Worm (Caenorhabditis elegans) whole organism, L4 larva: ENCODE results near the gene cdc-25.3.
A peak's percentile ranks its signal among the peaks of the same experiment; 100 is the strongest.

Source experiments
- D1046.2 ChIP-seq: fragments of 200-800 bp; sonication (Bioruptor generic); IDR thresholded peaks from 2 replicates; pipeline ENCODE4 v1.3.6; 2022; ENCODE audit warnings: missing genetic modification characterization, missing compliant biosample characterization
- F26F4.8 ChIP-seq: fragments of 200-800 bp; sonication (Bioruptor generic); conservative IDR thresholded peaks from 2 replicates; pipeline ENCODE4 v1.3.6; 2022; ENCODE audit warnings: missing genetic modification characterization, missing compliant biosample characterization
- F44E2.7 ChIP-seq: fragments of 200-800 bp; sonication (Bioruptor generic); IDR thresholded peaks from 2 replicates; pipeline ENCODE4 v2.1.2; 2022; ENCODE audit warnings: missing genetic modification characterization, missing compliant biosample characterization
- R02D3.7 ChIP-seq: fragments of 150-350 bp; sonication (generic microtip); optimal IDR thresholded peaks from 3 replicates; lab custom pipeline; 2014; ENCODE audit warnings: missing biosample characterization, missing genetic modification characterization
- T20F7.1 ChIP-seq: fragments of 200-800 bp; sonication (Bioruptor generic); optimal IDR thresholded peaks from 2 replicates; lab custom pipeline; 2018; ENCODE audit warnings: mild to moderate bottlenecking, missing genetic modification characterization, missing compliant biosample characterization
- T26A8.4 ChIP-seq: fragments of 200-800 bp; sonication (Bioruptor generic); IDR thresholded peaks from 2 replicates; pipeline ENCODE4 v1.3.6; 2022; ENCODE audit warnings: missing genetic modification characterization, missing compliant biosample characterization
- Y75B8A.6 ChIP-seq: fragments of 200-800 bp; sonication (Bioruptor generic); IDR thresholded peaks from 2 replicates; pipeline ENCODE4 v1.3.6; 2022; ENCODE audit warnings: missing genetic modification reagents, missing genetic modification characterization, missing compliant biosample characterization
- aha-1 ChIP-seq: fragments of 150-350 bp; peaks from one replicate; lab custom pipeline; 2014; ENCODE audit warnings: missing biosample characterization, missing genetic modification characterization
- ama-1 ChIP-seq: fragments of 150-350 bp; optimal IDR thresholded peaks from 2 replicates; lab custom pipeline; 2014; ENCODE audit warnings: inconsistent platforms, mixed read lengths
- ceh-20 ChIP-seq: fragments of 200-800 bp; sonication (Bioruptor generic); IDR thresholded peaks from 2 replicates; pipeline ENCODE4 v1.3.6; 2022; ENCODE audit warnings: missing genetic modification reagents, missing genetic modification characterization, missing compliant biosample characterization
- ceh-62 ChIP-seq: sonication (generic microtip); optimal IDR thresholded peaks from 2 replicates; lab custom pipeline; 2017; ENCODE audit warnings: missing biosample characterization, missing genetic modification characterization
- dmd-6 ChIP-seq: fragments of 200-800 bp; sonication (Bioruptor generic); IDR thresholded peaks from 2 replicates; pipeline ENCODE4 v1.3.6; 2022; ENCODE audit warnings: missing genetic modification reagents, missing genetic modification characterization, missing compliant biosample characterization
- dmd-9 ChIP-seq: fragments of 200-800 bp; sonication (Bioruptor generic); IDR thresholded peaks from 2 replicates; pipeline ENCODE4 v1.3.6; 2022; ENCODE audit warnings: missing genetic modification reagents, missing genetic modification characterization, missing compliant biosample characterization
- dpl-1 ChIP-seq: fragments of 150-350 bp; optimal IDR thresholded peaks from 2 replicates; lab custom pipeline; 2014; ENCODE audit warnings: missing biosample characterization, missing genetic modification reagents, missing genetic modification characterization
- duxl-1 ChIP-seq: sonication (generic microtip); optimal IDR thresholded peaks from 2 replicates; lab custom pipeline; 2016; ENCODE audit warnings: mild to moderate bottlenecking, missing genetic modification characterization, moderate library complexity, missing compliant biosample characterization; ENCODE audit not compliant: poor library complexity
- dve-1 ChIP-seq: sonication (generic microtip); optimal IDR thresholded peaks from 2 replicates; lab custom pipeline; 2017; ENCODE audit warnings: antibody characterized with exemption, mild to moderate bottlenecking, missing genetic modification characterization, missing compliant biosample characterization; ENCODE audit not compliant: insufficient read depth
- gei-8 ChIP-seq: fragments of 200-800 bp; sonication (Bioruptor generic); optimal IDR thresholded peaks from 2 replicates; lab custom pipeline; 2018; ENCODE audit warnings: mild to moderate bottlenecking, missing genetic modification characterization, missing compliant biosample characterization
- hlh-11 ChIP-seq: fragments of 200-800 bp; sonication (Bioruptor generic); optimal IDR thresholded peaks from 2 replicates; lab custom pipeline; 2018; ENCODE audit warnings: mild to moderate bottlenecking, missing genetic modification characterization, missing compliant biosample characterization
- hmg-1.1 ChIP-seq: fragments of 200-800 bp; sonication (Bioruptor generic); IDR thresholded peaks from 2 replicates; pipeline ENCODE4 v1.3.6; 2022; ENCODE audit warnings: missing genetic modification reagents, missing genetic modification characterization, missing compliant biosample characterization
- lin-38 ChIP-seq: fragments of 200-800 bp; sonication (Bioruptor generic); IDR thresholded peaks from 2 replicates; pipeline ENCODE4 v1.3.6; 2022; ENCODE audit warnings: missing genetic modification reagents, missing genetic modification characterization, missing compliant biosample characterization
- lir-3 ChIP-seq: sonication (generic microtip); optimal IDR thresholded peaks from 2 replicates; lab custom pipeline; 2016; ENCODE audit warnings: mild to moderate bottlenecking, missing genetic modification characterization, missing compliant biosample characterization
- lsy-2 ChIP-seq, 2 experiments: fragments of 150-350 bp in 1 of 2; sonication (generic microtip) in 1 of 2; optimal IDR thresholded peaks; 2 replicates each; lab custom pipeline; 2014 to 2017; ENCODE audit warnings: missing biosample characterization in 2 of 2, missing genetic modification characterization in 2 of 2
- madf-5 ChIP-seq, 2 experiments: fragments of 200-800 bp; sonication (Bioruptor generic); IDR thresholded peaks; 2 replicates each; pipeline ENCODE4 v1.3.6; 2022; ENCODE audit warnings: missing compliant biosample characterization in 2 of 2, missing genetic modification characterization in 2 of 2
- mdt-29 ChIP-seq: fragments of 200-800 bp; sonication (Bioruptor generic); IDR thresholded peaks from 2 replicates; pipeline ENCODE4 v1.3.6; 2022; ENCODE audit warnings: missing genetic modification reagents, missing genetic modification characterization, missing compliant biosample characterization
- mes-2 ChIP-seq: sonication (generic microtip); optimal IDR thresholded peaks from 2 replicates; lab custom pipeline; 2016; ENCODE audit warnings: missing genotype, mild to moderate bottlenecking, missing genetic modification characterization, missing compliant biosample characterization; ENCODE audit not compliant: poor library complexity, severe bottlenecking
- nhr-102 ChIP-seq: sonication (generic microtip); optimal IDR thresholded peaks from 2 replicates; lab custom pipeline; 2016; ENCODE audit warnings: mild to moderate bottlenecking, missing genetic modification characterization, moderate library complexity, missing compliant biosample characterization
- nhr-11 ChIP-seq: fragments of 150-350 bp; optimal IDR thresholded peaks from 2 replicates; lab custom pipeline; 2014; ENCODE audit warnings: missing biosample characterization, missing genetic modification characterization
- nhr-237 ChIP-seq: sonication (generic microtip); optimal IDR thresholded peaks from 2 replicates; lab custom pipeline; 2017; ENCODE audit warnings: missing biosample characterization, missing genetic modification characterization
- nhr-25 ChIP-seq: sonication (generic microtip); optimal IDR thresholded peaks from 2 replicates; lab custom pipeline; 2017; ENCODE audit warnings: missing genetic modification characterization, mild to moderate bottlenecking, missing compliant biosample characterization, antibody characterized with exemption, moderate library complexity, borderline replicate concordance; ENCODE audit not compliant: insufficient read depth
- nhr-28 ChIP-seq: fragments of 150-350 bp; optimal IDR thresholded peaks from 2 replicates; lab custom pipeline; 2014; ENCODE audit warnings: missing biosample characterization, missing genetic modification characterization
- nhr-48 ChIP-seq: sonication (generic microtip); optimal IDR thresholded peaks from 2 replicates; lab custom pipeline; 2016; ENCODE audit warnings: mild to moderate bottlenecking, missing genetic modification characterization, missing compliant biosample characterization
- php-3 ChIP-seq: fragments of 200-800 bp; sonication (Bioruptor generic); IDR thresholded peaks from 2 replicates; pipeline ENCODE4 v1.3.6; 2022; ENCODE audit warnings: missing genetic modification reagents, missing genetic modification characterization, missing compliant biosample characterization
- pqm-1 ChIP-seq: sonication (generic microtip); optimal IDR thresholded peaks from 2 replicates; lab custom pipeline; 2017; ENCODE audit warnings: missing biosample characterization, missing genetic modification characterization
- rbr-2 ChIP-seq: sonication (generic microtip); optimal IDR thresholded peaks from 2 replicates; lab custom pipeline; 2016; ENCODE audit warnings: missing genotype, missing genetic modification characterization, missing compliant biosample characterization
- sdz-12 ChIP-seq: fragments of 200-800 bp; sonication (Bioruptor generic); optimal IDR thresholded peaks from 2 replicates; lab custom pipeline; 2018; ENCODE audit warnings: mild to moderate bottlenecking, missing genetic modification characterization, missing compliant biosample characterization
- snpc-4 ChIP-seq: fragments of 150-350 bp; optimal IDR thresholded peaks from 2 replicates; lab custom pipeline; 2014; ENCODE audit warnings: missing biosample characterization, missing genetic modification characterization
- spr-1 ChIP-seq: sonication (generic microtip); optimal IDR thresholded peaks from 2 replicates; lab custom pipeline; 2016; ENCODE audit warnings: mild to moderate bottlenecking, missing genetic modification characterization, missing compliant biosample characterization
- unc-39 ChIP-seq: sonication (generic microtip); optimal IDR thresholded peaks from 2 replicates; lab custom pipeline; 2017; ENCODE audit warnings: missing biosample characterization, missing genetic modification characterization
- zag-1 ChIP-seq: fragments of 150-350 bp; optimal IDR thresholded peaks from 2 replicates; lab custom pipeline; 2014; ENCODE audit warnings: missing biosample characterization, missing genetic modification characterization
- zfp-3 ChIP-seq: fragments of 200-800 bp; sonication (Bioruptor generic); conservative IDR thresholded peaks from 2 replicates; pipeline ENCODE4 v1.3.6; 2022; ENCODE audit warnings: missing genetic modification reagents, missing genetic modification characterization, missing compliant biosample characterization

cdc-25.3 gene

DNA sequence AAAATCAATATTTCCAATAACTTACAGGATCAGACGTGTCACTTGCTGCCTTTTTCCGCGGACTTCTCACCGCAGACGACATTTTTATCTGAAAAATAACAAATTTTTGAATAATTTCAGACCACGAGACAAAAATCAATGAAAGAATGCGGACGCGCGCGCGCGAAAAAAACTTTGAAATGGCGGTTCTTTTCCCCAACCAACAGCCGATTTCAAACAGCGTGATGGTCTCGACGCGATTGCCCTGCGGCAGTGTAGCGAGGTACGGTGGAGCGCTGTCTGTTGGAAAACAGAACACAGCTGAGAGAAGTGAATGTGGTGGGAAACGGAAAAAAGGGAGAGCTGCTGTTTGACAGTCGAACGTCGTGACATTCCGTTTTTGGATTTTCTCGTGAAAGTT lies 13.7 kb downstream of the cdc-25.3 start, which contains the start of gene lin-9 (continued):
- no peak for TF ChIP-seq gei-8
- TF ChIP-seq nhr-25 (tag; lab: Kevin White, UChicago): peak; percentile 71
- no peak for TF ChIP-seq R02D3.7
- TF ChIP-seq nhr-11 (tag; lab: Kevin White, UChicago): peak; percentile 96
- TF ChIP-seq ceh-20 (GFP tag; lab: Robert Waterston, UW): peak; percentile 95
- no peak for TF ChIP-seq nhr-237 (tag; lab: Kevin White, UChicago)
- TF ChIP-seq spr-1: peak; percentile 93
- peak; percentile 94 for TF ChIP-seq duxl-1
- no peak for TF ChIP-seq F26F4.8 (GFP tag; lab: Robert Waterston, UW)
- peak; percentile 83 for TF ChIP-seq nhr-28 (tag; lab: Kevin White, UChicago)
- TF ChIP-seq mdt-29: peak; percentile 91
- peak; percentile 86; the same call in 1 of the 2 replicates for TF ChIP-seq php-3 (GFP tag; lab: Robert Waterston, UW)
- TF ChIP-seq lsy-2 (tag; optimal IDR thresholded peaks at IDR 0.05; lab: Kevin White, UChicago): peak; percentile 99 to 100
- peak; percentile 47 for TF ChIP-seq ama-1
- TF ChIP-seq Y75B8A.6 (GFP tag; lab: Robert Waterston, UW): no peak
- TF ChIP-seq sdz-12 (GFP tag; lab: Kevin White, UChicago): no peak
- peak; percentile 91 for TF ChIP-seq T20F7.1 (GFP tag; lab: Kevin White, UChicago)
- no peak for TF ChIP-seq madf-5 (GFP tag; IDR thresholded peaks at IDR 0.05; lab: Robert Waterston, UW)
- TF ChIP-seq ceh-62: no peak
- peak; percentile 23 for TF ChIP-seq lir-3 (tag; lab: Kevin White, UChicago)
- TF ChIP-seq unc-39: no peak
- TF ChIP-seq dpl-1: peak; percentile 97
- TF ChIP-seq F44E2.7 (GFP tag; lab: Robert Waterston, UW): 0 out of 2 replicates have a peak, but pooled peaks have one; percentile 24
- TF ChIP-seq snpc-4 (tag; lab: Kevin White, UChicago): no peak
- no peak for TF ChIP-seq zag-1 (tag; lab: Kevin White, UChicago)
- TF ChIP-seq zfp-3 (GFP tag; lab: Robert Waterston, UW): peak; percentile 91

DNA sequence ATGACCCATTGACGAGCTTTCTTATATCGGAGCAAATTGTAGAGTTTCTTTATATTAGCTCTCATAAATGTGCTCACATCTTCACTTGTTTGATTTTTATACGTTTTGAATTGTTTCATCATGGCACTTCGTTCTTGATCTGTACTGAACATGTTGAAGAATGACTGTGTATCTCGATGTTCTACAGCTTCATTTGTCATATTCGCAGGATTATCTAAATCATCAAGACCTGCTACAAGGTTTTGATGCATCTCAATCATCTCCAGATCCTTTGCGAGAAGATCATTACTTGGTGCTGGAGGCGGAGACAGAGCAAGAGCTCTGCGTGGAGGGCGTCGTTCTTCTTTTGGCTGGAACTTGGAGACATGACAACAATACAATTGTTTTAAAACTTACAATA lies 14.5 kb downstream of the cdc-25.3 start:
- TF ChIP-seq mes-2: no peak
- no peak for TF ChIP-seq lin-38
- TF ChIP-seq pqm-1: no peak
- TF ChIP-seq aha-1 (tag; lab: Kevin White, UChicago): peak; percentile 69

DNA sequence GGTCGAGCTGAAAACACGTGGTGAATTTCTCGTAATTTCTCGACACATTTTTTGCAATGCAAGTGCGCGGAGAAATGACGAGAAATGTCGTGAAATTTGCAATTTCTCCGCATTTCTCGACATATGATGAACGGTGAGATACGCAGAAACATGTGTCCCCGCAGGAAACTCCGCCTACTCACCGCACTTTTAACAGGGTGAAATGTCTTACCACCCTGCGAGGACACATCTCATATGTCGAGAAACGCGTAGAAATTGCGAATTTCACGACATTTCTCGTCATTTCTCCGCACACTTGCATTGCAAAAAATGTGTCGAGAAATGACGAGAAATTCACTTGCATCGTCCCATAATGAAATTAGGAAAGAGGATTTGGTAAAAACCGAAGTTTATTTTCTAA lies 16.7 kb downstream of the cdc-25.3 start:
- TF ChIP-seq hlh-11 (tag; lab: Kevin White, UChicago) (peak; percentile 39), rbr-2 (tag; lab: Kevin White, UChicago) (peak; percentile 13), lin-38 (peak; percentile 47), php-3 (GFP tag; lab: Robert Waterston, UW) (peak; percentile 34; the same call in 1 of the 2 replicates), D1046.2 (GFP tag; lab: Robert Waterston, UW) (0 out of 2 replicates have a peak, but pooled peaks have one; percentile 11), mes-2 (peak; percentile 16), ceh-20 (GFP tag; lab: Robert Waterston, UW) (peak; percentile 19; the same call in 1 of the 2 replicates), nhr-48 (peak; percentile 23), T26A8.4 (GFP tag; lab: Robert Waterston, UW) (0 out of 2 replicates have a peak, but pooled peaks have one; percentile 28), nhr-102 (tag; lab: Kevin White, UChicago) (peak; percentile 28), hmg-1.1 (GFP tag; lab: Robert Waterston, UW) (0 out of 2 replicates have a peak, but pooled peaks have one; percentile 18), dmd-6 (GFP tag; lab: Robert Waterston, UW) (peak; percentile 9; the same call in 1 of the 2 replicates), dmd-9 (0 out of 2 replicates have a peak, but pooled peaks have one; percentile 47), dve-1 (tag; lab: Kevin White, UChicago) (peak; percentile 16)
